Fruit fly (Drosophila melanogaster) whole organism, prepupa: ENCODE data around the gene CG42557.
A peak's percentile ranks its signal among the peaks of the same experiment; 100 is the strongest.
"Not testable (repeated sequence)": the region's sequence is repeated elsewhere in the genome, so short reads cannot be mapped to it uniquely, and the experiment has no call there.

Experiments used
- Blimp-1 ChIP-seq: fragments of 200-800 bp; sonication (Bioruptor generic); optimal IDR thresholded peaks from 3 replicates; lab custom pipeline; 2017; ENCODE audit warnings: missing biosample characterization, missing genetic modification characterization, mild to moderate bottlenecking, moderate library complexity, missing genetic modification reagents
- CG10631 ChIP-seq: fragments of 200-800 bp; sonication (Bioruptor generic); optimal IDR thresholded peaks from 2 replicates; lab custom pipeline; 2016; ENCODE audit warnings: missing biosample characterization, missing genetic modification characterization
- CG10669 ChIP-seq: fragments of 200-800 bp; sonication (Bioruptor generic); optimal IDR thresholded peaks from 3 replicates; lab custom pipeline; 2018; ENCODE audit warnings: missing biosample characterization, mild to moderate bottlenecking, missing genetic modification characterization, moderate library complexity
- CG15336 ChIP-seq: fragments of 200-800 bp; sonication (Bioruptor generic); IDR thresholded peaks from 2 replicates; pipeline ENCODE4 v1.3.6; 2022; ENCODE audit warnings: missing biosample characterization, missing genetic modification characterization
- CG32006 ChIP-seq: fragments of 200-800 bp; sonication (Bioruptor generic); optimal IDR thresholded peaks from 3 replicates; lab custom pipeline; 2017; ENCODE audit warnings: missing biosample characterization, mild to moderate bottlenecking, missing genetic modification characterization
- CG6163 ChIP-seq: fragments of 200-800 bp; sonication (Bioruptor generic); IDR thresholded peaks from 3 replicates; pipeline ENCODE4 v1.3.6; 2022; ENCODE audit warnings: missing biosample characterization, missing genetic modification characterization
- CG6808 ChIP-seq: fragments of 200-800 bp; sonication (Bioruptor generic); optimal IDR thresholded peaks from 3 replicates; lab custom pipeline; 2017; ENCODE audit warnings: missing biosample characterization, missing genetic modification characterization, mild to moderate bottlenecking, moderate library complexity, missing genetic modification reagents
- CG6854 ChIP-seq: fragments of 200-800 bp; sonication (Bioruptor generic); optimal IDR thresholded peaks from 2 replicates; lab custom pipeline; 2017; ENCODE audit warnings: missing biosample characterization, mild to moderate bottlenecking, missing genetic modification characterization
- CG7368 ChIP-seq: fragments of 200-800 bp; sonication (Bioruptor generic); optimal IDR thresholded peaks from 3 replicates; lab custom pipeline; 2016; ENCODE audit warnings: missing biosample characterization, missing genetic modification characterization
- CG8119 ChIP-seq: fragments of 200-800 bp; sonication (Bioruptor generic); IDR thresholded peaks from 3 replicates; pipeline ENCODE4 v1.3.6; 2022; ENCODE audit warnings: missing biosample characterization, missing genetic modification characterization
- CG8319 ChIP-seq: fragments of 200-800 bp; sonication (Bioruptor generic); optimal IDR thresholded peaks from 3 replicates; lab custom pipeline; 2016; ENCODE audit warnings: missing biosample characterization, missing genetic modification characterization
- CG8632 ChIP-seq: fragments of 200-800 bp; sonication (Bioruptor generic); optimal IDR thresholded peaks from 3 replicates; lab custom pipeline; 2016; ENCODE audit warnings: missing biosample characterization, missing genetic modification characterization
- CG9139 ChIP-seq: fragments of 200-800 bp; sonication (Bioruptor generic); optimal IDR thresholded peaks from 3 replicates; lab custom pipeline; 2017; ENCODE audit warnings: missing biosample characterization, mild to moderate bottlenecking, missing genetic modification characterization
- Eip75B ChIP-seq: fragments of 200-800 bp; sonication (Bioruptor generic); optimal IDR thresholded peaks from 3 replicates; lab custom pipeline; 2016; ENCODE audit warnings: missing biosample characterization, missing genetic modification characterization
- Eip78C ChIP-seq: fragments of 200-800 bp; sonication (Bioruptor generic); peaks from one replicate; lab custom pipeline; 2016; ENCODE audit warnings: missing biosample characterization, missing genetic modification characterization
- Eip93F ChIP-seq: fragments of 200-800 bp; sonication (Bioruptor generic); optimal IDR thresholded peaks from 2 replicates; lab custom pipeline; 2016; ENCODE audit warnings: missing biosample characterization, mild to moderate bottlenecking, missing genetic modification characterization
- Ets21C ChIP-seq: fragments of 200-800 bp; sonication (Bioruptor generic); optimal IDR thresholded peaks from 3 replicates; lab custom pipeline; 2016; ENCODE audit warnings: missing biosample characterization, missing genetic modification characterization
- Gug ChIP-seq: fragments of 200-800 bp; sonication (Bioruptor generic); IDR thresholded peaks from 2 replicates; pipeline ENCODE4 v1.3.6; 2022; ENCODE audit warnings: missing biosample characterization, missing genetic modification characterization
- Sox14 ChIP-seq: fragments of 200-800 bp; sonication (Bioruptor generic); optimal IDR thresholded peaks from 3 replicates; lab custom pipeline; 2016; ENCODE audit warnings: missing biosample characterization, missing genetic modification characterization
- achi ChIP-seq: fragments of 200-800 bp; sonication (Bioruptor generic); optimal IDR thresholded peaks from 3 replicates; lab custom pipeline; 2016; ENCODE audit warnings: missing biosample characterization, missing genetic modification characterization
- cyc ChIP-seq: fragments of 200-800 bp; sonication (Bioruptor generic); optimal IDR thresholded peaks from 3 replicates; lab custom pipeline; 2016; ENCODE audit warnings: missing biosample characterization, missing genetic modification characterization
- eg ChIP-seq: fragments of 200-800 bp; sonication (Bioruptor generic); IDR thresholded peaks from 3 replicates; pipeline ENCODE4 v1.3.6; 2022; ENCODE audit warnings: missing biosample characterization, missing genetic modification characterization
- fd85E ChIP-seq: fragments of 200-800 bp; sonication (Bioruptor generic); optimal IDR thresholded peaks from 3 replicates; lab custom pipeline; 2016; ENCODE audit warnings: missing biosample characterization, missing genetic modification characterization
- fkh ChIP-seq: fragments of 200-800 bp; sonication (Bioruptor generic); optimal IDR thresholded peaks from 3 replicates; lab custom pipeline; 2017; ENCODE audit warnings: missing biosample characterization, mild to moderate bottlenecking, missing genetic modification characterization, moderate library complexity
- net ChIP-seq: fragments of 200-800 bp; sonication (Bioruptor generic); optimal IDR thresholded peaks from 3 replicates; lab custom pipeline; 2016; ENCODE audit warnings: missing biosample characterization, missing genetic modification characterization
- ss ChIP-seq, 2 experiments: fragments of 200-800 bp; sonication (Bioruptor generic); optimal IDR thresholded peaks; 2 replicates in 1 of 2; 3 replicates in 1 of 2; lab custom pipeline; 2017 to 2018; ENCODE audit warnings: mild to moderate bottlenecking in 2 of 2, missing biosample characterization in 2 of 2, missing genetic modification characterization in 2 of 2, moderate library complexity in 1 of 2
- topi ChIP-seq: fragments of 200-800 bp; sonication (Bioruptor generic); optimal IDR thresholded peaks from 3 replicates; lab custom pipeline; 2016; ENCODE audit warnings: missing biosample characterization, missing genetic modification characterization
- vri ChIP-seq: fragments of 200-800 bp; sonication (Bioruptor generic); optimal IDR thresholded peaks from 3 replicates; lab custom pipeline; 2016; ENCODE audit warnings: missing biosample characterization, mild to moderate bottlenecking, missing genetic modification characterization

The CG42557 gene

dm6 chr3R:29924515-29924914 is 8.6 kb upstream of the CG42557 start, which contains the start of gene Jon99Cii:
Gene Jon99Cii (minus strand): TSS chr3R:29924615.
- not testable (repeated sequence) for TF ChIP-seq fd85E (GFP tag; lab: Kevin White, UChicago); CG6854; Eip75B (GFP tag; lab: Kevin White, UChicago)

- TF ChIP-seq net (no peak), CG15336 (no peak), Blimp-1 (GFP tag; lab: Kevin White, UChicago) (no peak), ss (GFP tag; optimal IDR thresholded peaks at IDR 0.05; lab: Kevin White, UChicago) (no peak)
These were observed 7.0 kb upstream of the CG42557 start, which contains the start of gene Jon99Ci for dm6 chr3R:29926089-29926488. Gene Jon99Ci (minus strand): TSS chr3R:29926189.

- no peak for TF ChIP-seq CG7368 (GFP tag; lab: Kevin White, UChicago)
- no peak for TF ChIP-seq vri (GFP tag; lab: Kevin White, UChicago)
- TF ChIP-seq CG8632 (GFP tag; lab: Kevin White, UChicago) = no peak
- TF ChIP-seq cyc (GFP tag; lab: Kevin White, UChicago) = no peak
- no peak for TF ChIP-seq CG9139 (GFP tag; lab: Kevin White, UChicago)
- no peak for TF ChIP-seq CG8319 (GFP tag; lab: Kevin White, UChicago)
- TF ChIP-seq CG8119 = no peak
- TF ChIP-seq Eip75B (GFP tag; lab: Kevin White, UChicago) = no peak
These were observed 6.1 kb upstream of the CG42557 start, which contains the start of gene CG15522 for dm6 chr3R:29926955-29927354. Gene CG15522 (plus strand): TSS chr3R:29927255.

dm6 chr3R:29930286-29930685 is 2.8 kb upstream of the CG42557 start, which contains the start of gene alpha-Man-Ic:
Gene alpha-Man-Ic (minus strand): TSS chr3R:29930386.
- TF ChIP-seq CG7368 (GFP tag; lab: Kevin White, UChicago) (no peak), Eip75B (GFP tag; lab: Kevin White, UChicago) (no peak), fd85E (GFP tag; lab: Kevin White, UChicago) (no peak), CG8319 (GFP tag; lab: Kevin White, UChicago) (no peak)

- TF ChIP-seq Gug (no peak), CG8632 (GFP tag; lab: Kevin White, UChicago) (no peak), cyc (GFP tag; lab: Kevin White, UChicago) (no peak), Blimp-1 (GFP tag; lab: Kevin White, UChicago) (no peak), topi (GFP tag; lab: Kevin White, UChicago) (no peak), CG7368 (GFP tag; lab: Kevin White, UChicago) (no peak), Ets21C (no peak), CG6808 (GFP tag; lab: Kevin White, UChicago) (no peak), Sox14 (GFP tag; lab: Kevin White, UChicago) (no peak), CG6854 (no peak)
These were observed 2.7 kb downstream of the CG42557 start, which contains the start of the genes eIF2Balpha and Vps13B for dm6 chr3R:29935756-29936155. Gene eIF2Balpha (minus strand): TSS chr3R:29935888. Gene Vps13B (plus strand): TSS chr3R:29935978.

dm6 chr3R:29959329-29959728 is 26.2 kb downstream of the CG42557 start:
- TF ChIP-seq CG6163 (peak; percentile 60; the same call in 2 of the 3 replicates), eg (GFP tag; lab: Robert Waterston, UW) (0 out of 3 replicates have a peak, but pooled peaks have one; percentile 44), achi (peak; percentile 5), Eip78C (GFP tag; lab: Kevin White, UChicago) (peak; percentile 65), CG32006 (GFP tag; lab: Kevin White, UChicago) (peak; percentile 35), CG8119 (peak; percentile 49; the same call in 2 of the 3 replicates), CG15336 (0 out of 2 replicates have a peak, but pooled peaks have one; percentile 37), CG6808 (GFP tag; lab: Kevin White, UChicago) (no peak), ss (GFP tag; optimal IDR thresholded peaks at IDR 0.05; lab: Kevin White, UChicago) (peak in 1 of 2 experiments; percentile 1), Eip93F (GFP tag; lab: Kevin White, UChicago) (no peak), Gug (no peak), CG10631 (GFP tag; lab: Kevin White, UChicago) (no peak), CG10669 (peak; percentile 11)
- TF ChIP-seq, all 60 proteins: peak for 9

- TF ChIP-seq Blimp-1 (GFP tag; lab: Kevin White, UChicago) (peak; percentile 13), fkh (GFP tag; lab: Kevin White, UChicago) (no peak)
These were observed 30.0 kb downstream of the CG42557 start for dm6 chr3R:29963102-29963501.
